Worm (Caenorhabditis elegans): Measurements from ENCODE around the gene R53.4.
A peak's percentile ranks its signal among the peaks of the same experiment; 100 is the strongest.

DNA sequence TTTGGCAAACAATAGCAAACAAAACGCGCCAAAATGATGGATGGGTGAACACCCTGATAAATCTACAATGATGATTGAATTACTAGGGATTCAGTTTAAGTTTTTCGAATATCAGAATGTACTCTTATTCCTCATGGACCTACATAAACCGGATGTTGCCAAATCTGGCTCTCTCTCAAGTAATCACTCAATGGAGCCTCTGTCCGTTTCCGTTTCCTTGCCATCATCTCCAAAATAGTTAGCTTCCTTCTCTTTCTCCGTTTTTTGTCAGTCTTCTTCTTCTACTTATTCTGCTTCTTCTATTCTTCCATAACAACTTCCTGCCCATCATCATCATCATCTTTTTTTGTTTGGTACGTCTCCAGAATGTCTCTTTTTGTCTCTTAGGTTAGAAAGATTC, 2.5 kb downstream of the R53.4 start:
- peak; percentile 56 for TF ChIP-seq pqm-1 (tag; optimal IDR thresholded peaks at IDR 0.05)
- TF ChIP-seq fos-1 (tag; optimal IDR thresholded peaks at IDR 0.05): no peak
- TF ChIP-seq zag-1 (tag; optimal IDR thresholded peaks at IDR 0.05): no peak
- no peak for TF ChIP-seq lin-15B (tag; optimal IDR thresholded peaks at IDR 0.05)
- TF ChIP-seq elt-1 (tag; optimal IDR thresholded peaks at IDR 0.05): no peak
- no peak for TF ChIP-seq nhr-12 (tag; optimal IDR thresholded peaks at IDR 0.05)
- TF ChIP-seq elt-3 (tag; optimal IDR thresholded peaks at IDR 0.05): no peak
- TF ChIP-seq nfya-1 (tag; optimal IDR thresholded peaks at IDR 0.05; ENCODE audit: insufficient read depth): no peak
- no peak for TF ChIP-seq snpc-4 (tag; optimal IDR thresholded peaks at IDR 0.05)
- no peak for TF ChIP-seq ztf-4 (tag; optimal IDR thresholded peaks at IDR 0.05)
- no peak for TF ChIP-seq jun-1 (tag; optimal IDR thresholded peaks at IDR 0.05)
- no peak for TF ChIP-seq ceh-28 (tag; optimal IDR thresholded peaks at IDR 0.05)
- no peak for TF ChIP-seq eor-1 (tag; optimal IDR thresholded peaks at IDR 0.05)

All from whole organism, L3 larva.